Fruit fly (Drosophila melanogaster): ENCODE measurements around the gene RpL8.

DNA sequence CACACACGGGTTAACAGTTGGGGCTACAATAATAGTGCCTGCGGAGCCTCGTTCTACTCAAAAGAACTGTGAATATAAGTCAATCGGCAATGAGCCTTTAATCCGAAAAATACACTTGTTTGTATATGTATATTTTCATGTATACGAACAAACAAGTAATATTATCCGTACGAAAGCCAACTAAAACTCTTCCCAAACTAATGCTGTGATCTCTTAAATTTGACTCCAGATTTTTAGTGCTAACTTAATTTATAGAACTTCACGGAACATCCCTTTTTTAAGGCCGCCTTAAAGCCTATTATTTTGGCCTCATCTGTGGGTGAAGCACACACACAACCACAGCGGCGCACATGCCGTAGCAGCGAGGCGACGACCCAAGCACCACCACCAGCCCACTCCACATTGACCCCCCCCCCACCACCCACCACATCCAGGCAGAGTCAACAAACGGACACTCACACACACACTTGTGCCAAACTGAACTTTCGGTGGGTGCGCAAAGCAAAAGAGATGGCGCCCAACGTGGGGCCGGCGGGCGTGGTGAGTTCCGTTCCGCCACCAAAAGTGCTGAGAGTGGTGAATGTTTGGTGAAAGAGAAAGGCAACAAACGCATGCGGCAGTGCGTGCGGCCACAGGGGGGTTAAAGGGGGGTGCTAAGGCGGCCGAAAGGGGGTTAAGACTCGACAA is 3.0 kb upstream of the RpL8 start:
- no peak for TF ChIP-seq psq (optimal IDR thresholded peaks at IDR 0.05)
- no peak for TF ChIP-seq pan (optimal IDR thresholded peaks at IDR 0.05)
- peak in 1 of 2 experiments; percentile 59 for TF ChIP-seq EcR (GFP tag; optimal IDR thresholded peaks at IDR 0.05)
- TF ChIP-seq Dll (optimal IDR thresholded peaks at IDR 0.05) = no peak
